Worm (Caenorhabditis elegans): ENCODE results near the gene mog-2.

Gene mog-2

ce11 chrII:4299227-4299703 is 24.9 kb upstream of the mog-2 start, which contains the start of gene sco-1 (continued):
- no peak for TF ChIP-seq dmd-8 (GFP tag; IDR thresholded peaks at IDR 0.05)
- TF ChIP-seq ceh-82 (tag; optimal IDR thresholded peaks at IDR 0.05) = no peak
- TF ChIP-seq hlh-30 (tag; optimal IDR thresholded peaks at IDR 0.05; ENCODE audit: insufficient read depth) = peak; percentile 91
- no peak for TF ChIP-seq T20F7.1 (GFP tag; optimal IDR thresholded peaks at IDR 0.05)
- peak; percentile 89 for TF ChIP-seq Y48G9A.11 (GFP tag; IDR thresholded peaks at IDR 0.05)
- 0 out of 2 replicates have a peak, but pooled peaks have one; percentile 34 for TF ChIP-seq lim-7 (GFP tag; IDR thresholded peaks at IDR 0.05)
- peak; percentile 24 for TF ChIP-seq lir-3 (tag; optimal IDR thresholded peaks at IDR 0.05)
- peak; percentile 70 for TF ChIP-seq zip-2 (tag; optimal IDR thresholded peaks at IDR 0.05)
- peak; percentile 86 for TF ChIP-seq egl-43 (GFP tag; IDR thresholded peaks at IDR 0.05)
- no peak for TF ChIP-seq ceh-28 (tag; optimal IDR thresholded peaks at IDR 0.05)
- TF ChIP-seq ZK337.2 (GFP tag; IDR thresholded peaks at IDR 0.05) = peak; percentile 96
- TF ChIP-seq nhr-11 (tag; optimal IDR thresholded peaks at IDR 0.05) = peak; percentile 90
- TF ChIP-seq daf-19 (GFP tag; conservative IDR thresholded peaks at IDR 0.05) = no peak
- no peak for TF ChIP-seq fos-1 (tag; optimal IDR thresholded peaks at IDR 0.05)
- TF ChIP-seq nhr-102 (tag; optimal IDR thresholded peaks at IDR 0.05) = peak; percentile 88
- TF ChIP-seq zip-11 (GFP tag; IDR thresholded peaks at IDR 0.05) = no peak
- peak in 1 of 2 experiments; percentile 62 for TF ChIP-seq mdl-1 (tag; optimal IDR thresholded peaks at IDR 0.05)
- peak; percentile 74; the same call in 1 of the 2 replicates for TF ChIP-seq D1046.2 (GFP tag; IDR thresholded peaks at IDR 0.05)
- TF ChIP-seq aha-1 (tag) = peak; percentile 93
- peak; percentile 93 for TF ChIP-seq nhr-77 (tag; optimal IDR thresholded peaks at IDR 0.05)
- TF ChIP-seq lin-29 (GFP tag; IDR thresholded peaks at IDR 0.05) = peak; percentile 89
- peak; percentile 92 for TF ChIP-seq nhr-25 (tag; optimal IDR thresholded peaks at IDR 0.05; ENCODE audit: borderline replicate concordance, insufficient read depth)
- TF ChIP-seq rbr-2 (tag; optimal IDR thresholded peaks at IDR 0.05) = peak; percentile 93
- TF ChIP-seq saeg-2 (GFP tag; IDR thresholded peaks at IDR 0.05) = no peak
- TF ChIP-seq sdz-12 (GFP tag; optimal IDR thresholded peaks at IDR 0.05) = peak; percentile 80
- TF ChIP-seq Y5F2A.4 (GFP tag; optimal IDR thresholded peaks at IDR 0.05) = no peak
- TF ChIP-seq ceh-20 (GFP tag; IDR thresholded peaks at IDR 0.05) = peak; percentile 94
- TF ChIP-seq jun-1 (tag; optimal IDR thresholded peaks at IDR 0.05) = peak; percentile 85
- no peak for TF ChIP-seq cey-2 (tag; optimal IDR thresholded peaks at IDR 0.05; ENCODE audit: borderline replicate concordance, insufficient read depth)
- TF ChIP-seq R02D3.7 (tag; optimal IDR thresholded peaks at IDR 0.05) = peak; percentile 98
- TF ChIP-seq tra-1 (GFP tag; IDR thresholded peaks at IDR 0.05) = no peak; the same call in none of the 2 replicates
- TF ChIP-seq ceh-62 (tag; optimal IDR thresholded peaks at IDR 0.05) = no peak
- TF ChIP-seq unc-62 (GFP tag; optimal IDR thresholded peaks at IDR 0.05 in 1 of 2) = peak in 1 of 2 experiments; percentile 38
- TF ChIP-seq unc-62 (tag; optimal IDR thresholded peaks at IDR 0.05) = no peak
- TF ChIP-seq F44E2.7 (GFP tag; IDR thresholded peaks at IDR 0.05) = no peak
- no peak for TF ChIP-seq skn-1 (tag; optimal IDR thresholded peaks at IDR 0.05)
- TF ChIP-seq duxl-1 (tag; optimal IDR thresholded peaks at IDR 0.05; ENCODE audit: poor library complexity) = peak; percentile 88
- peak; percentile 85 for TF ChIP-seq ztf-7 (tag; optimal IDR thresholded peaks at IDR 0.05)
- peak; percentile 75 for TF ChIP-seq zfp-2 (tag; optimal IDR thresholded peaks at IDR 0.05)
- TF ChIP-seq F26F4.8 (GFP tag; conservative IDR thresholded peaks at IDR 0.05) = no peak
- TF ChIP-seq ceh-32 (tag; optimal IDR thresholded peaks at IDR 0.05; ENCODE audit: poor library complexity) = no peak
- peak; percentile 88 for TF ChIP-seq lin-38 (GFP tag; IDR thresholded peaks at IDR 0.05)
- no peak for TF ChIP-seq attf-4 (tag; optimal IDR thresholded peaks at IDR 0.05)
- TF ChIP-seq hlh-11 (tag; optimal IDR thresholded peaks at IDR 0.05) = peak; percentile 90
- peak in 1 of 2 experiments; percentile 95 for TF ChIP-seq hif-1 (tag; optimal IDR thresholded peaks at IDR 0.05)
- peak; percentile 82 for TF ChIP-seq spr-1 (tag; optimal IDR thresholded peaks at IDR 0.05)
- no peak for TF ChIP-seq ZK546.5 (tag; optimal IDR thresholded peaks at IDR 0.05)
- no peak for TF ChIP-seq nhr-237 (tag; optimal IDR thresholded peaks at IDR 0.05)
- peak; percentile 99 for TF ChIP-seq mes-2 (tag; optimal IDR thresholded peaks at IDR 0.05; ENCODE audit: poor library complexity, severe bottlenecking)
- no peak for TF ChIP-seq nhr-76 (tag; optimal IDR thresholded peaks at IDR 0.05)
- TF ChIP-seq egl-27 (tag; optimal IDR thresholded peaks at IDR 0.05) = no peak
